Worm (Caenorhabditis elegans): Measurements from ENCODE around the gene ZK370.4.
A peak's percentile ranks its signal among the peaks of the same experiment; 100 is the strongest.

The ZK370.4 gene

DNA sequence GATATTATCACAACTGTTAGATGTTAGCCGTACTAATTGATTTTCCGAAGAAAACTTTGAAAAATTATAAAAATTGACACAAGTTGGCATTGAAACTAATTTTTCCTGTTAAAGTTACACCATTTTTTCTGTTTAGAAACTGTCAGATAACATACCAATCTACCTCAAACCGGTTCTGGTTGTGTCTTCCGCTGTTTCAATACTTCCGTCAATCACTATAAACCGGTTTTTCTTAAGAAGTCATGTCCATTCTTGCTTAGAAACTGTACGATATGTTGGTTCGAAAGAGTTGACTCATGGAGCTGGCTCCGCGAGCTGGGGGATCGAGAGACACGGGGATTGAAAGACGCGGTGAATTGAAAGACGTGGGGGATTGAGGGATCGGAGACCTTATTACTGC, 39.0 kb upstream of the ZK370.4 start (continued):
- TF ChIP-seq tlp-1 (tag; optimal IDR thresholded peaks at IDR 0.05) (no peak), nhr-28 (tag; optimal IDR thresholded peaks at IDR 0.05) (no peak), nhr-47 (tag; optimal IDR thresholded peaks at IDR 0.05) (no peak), hpl-2 (GFP tag; optimal IDR thresholded peaks at IDR 0.05) (no peak), ces-1 (GFP tag; optimal IDR thresholded peaks at IDR 0.05) (no peak), C04F5.9 (tag; optimal IDR thresholded peaks at IDR 0.05) (no peak), dpl-1 (GFP tag; optimal IDR thresholded peaks at IDR 0.05) (no peak), ama-1 (optimal IDR thresholded peaks at IDR 0.05) (no peak), lin-15B (tag; optimal IDR thresholded peaks at IDR 0.05) (no peak), snu-23 (GFP tag; optimal IDR thresholded peaks at IDR 0.05) (no peak), nhr-11 (tag; optimal IDR thresholded peaks at IDR 0.05) (no peak), mep-1 (tag; optimal IDR thresholded peaks at IDR 0.05) (no peak), fkh-4 (tag; optimal IDR thresholded peaks at IDR 0.05; ENCODE audit: borderline replicate concordance) (no peak), C34B4.2 (tag; optimal IDR thresholded peaks at IDR 0.05) (no peak), nhr-237 (tag; optimal IDR thresholded peaks at IDR 0.05) (no peak), swsn-7 (tag; optimal IDR thresholded peaks at IDR 0.05) (no peak), efl-3 (GFP tag; optimal IDR thresholded peaks at IDR 0.05) (no peak), lin-14 (GFP tag; optimal IDR thresholded peaks at IDR 0.05) (peak; percentile 61), fkh-10 (GFP tag; optimal IDR thresholded peaks at IDR 0.05) (no peak), blmp-1 (tag; optimal IDR thresholded peaks at IDR 0.05) (peak; percentile 47), sptf-1 (tag; optimal IDR thresholded peaks at IDR 0.05) (no peak), rnt-1 (tag; optimal IDR thresholded peaks at IDR 0.05) (no peak), ztf-4 (tag; optimal IDR thresholded peaks at IDR 0.05) (no peak), xbp-1 (tag; optimal IDR thresholded peaks at IDR 0.05) (no peak), unc-98 (GFP tag; IDR thresholded peaks at IDR 0.05) (no peak), nhr-77 (tag; optimal IDR thresholded peaks at IDR 0.05) (no peak), pqm-1 (tag; optimal IDR thresholded peaks at IDR 0.05) (no peak), hlh-4 (tag; optimal IDR thresholded peaks at IDR 0.05) (no peak), vab-15 (tag; optimal IDR thresholded peaks at IDR 0.05) (no peak), ceh-90 (tag; optimal IDR thresholded peaks at IDR 0.05) (no peak), skn-1 (tag; optimal IDR thresholded peaks at IDR 0.05) (no peak), nhr-90 (tag; optimal IDR thresholded peaks at IDR 0.05; ENCODE audit: poor library complexity) (no peak)

DNA sequence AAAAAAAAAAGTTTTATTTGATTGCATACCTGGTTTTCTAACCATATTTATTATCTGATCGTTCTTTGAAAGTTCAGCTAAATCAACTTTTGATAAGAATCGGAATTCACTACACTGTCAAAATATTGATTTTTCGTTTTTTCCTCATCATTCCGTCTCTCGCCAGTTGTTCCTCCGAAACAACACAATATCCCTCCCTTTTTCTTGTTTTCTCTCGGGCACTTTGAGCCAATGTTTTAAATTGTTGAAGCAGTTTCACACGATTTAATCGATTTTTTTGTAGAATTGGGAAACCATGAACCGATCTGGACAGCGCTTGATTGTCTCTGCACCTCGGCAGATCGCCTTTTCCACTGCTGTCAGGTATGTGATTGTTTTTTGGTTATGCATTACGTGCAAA, 38.0 kb upstream of the ZK370.4 start, which contains the start of gene K02D10.1:
K02D10.1 (plus strand) TSS at position 284 of the 400 bp plus-strand sequence.
- TF ChIP-seq nhr-28 (tag; optimal IDR thresholded peaks at IDR 0.05) (no peak), nhr-19 (GFP tag; conservative IDR thresholded peaks at IDR 0.05) (no peak), xbp-1 (tag; optimal IDR thresholded peaks at IDR 0.05) (no peak), nhr-85 (tag) (no peak), elt-2 (tag; optimal IDR thresholded peaks at IDR 0.05) (no peak), snpc-4 (tag; optimal IDR thresholded peaks at IDR 0.05) (no peak), dpl-1 (GFP tag; optimal IDR thresholded peaks at IDR 0.05) (no peak), tlp-1 (tag; optimal IDR thresholded peaks at IDR 0.05) (no peak), fkh-10 (GFP tag; optimal IDR thresholded peaks at IDR 0.05) (no peak), ets-5 (GFP tag; IDR thresholded peaks at IDR 0.05) (no peak), C34B4.2 (tag; optimal IDR thresholded peaks at IDR 0.05) (no peak), nhr-84 (tag; optimal IDR thresholded peaks at IDR 0.05) (no peak), dsc-1 (tag; optimal IDR thresholded peaks at IDR 0.05) (no peak), zag-1 (tag; optimal IDR thresholded peaks at IDR 0.05) (no peak), irx-1 (tag; optimal IDR thresholded peaks at IDR 0.05) (no peak), sup-37 (GFP tag; optimal IDR thresholded peaks at IDR 0.05) (no peak), hlh-4 (tag; optimal IDR thresholded peaks at IDR 0.05) (no peak), ztf-11 (tag; optimal IDR thresholded peaks at IDR 0.05) (no peak)

All from whole organism, L1 larva.